Worm (Caenorhabditis elegans) whole organism, dauer: ENCODE data around the gene zmp-1.

Source experiments
- unc-62 ChIP-seq: sonication (generic microtip); optimal IDR thresholded peaks from 2 replicates; lab custom pipeline; 2017; ENCODE audit warnings: missing biosample characterization, missing genetic modification reagents, missing genetic modification characterization

The zmp-1 gene

DNA sequence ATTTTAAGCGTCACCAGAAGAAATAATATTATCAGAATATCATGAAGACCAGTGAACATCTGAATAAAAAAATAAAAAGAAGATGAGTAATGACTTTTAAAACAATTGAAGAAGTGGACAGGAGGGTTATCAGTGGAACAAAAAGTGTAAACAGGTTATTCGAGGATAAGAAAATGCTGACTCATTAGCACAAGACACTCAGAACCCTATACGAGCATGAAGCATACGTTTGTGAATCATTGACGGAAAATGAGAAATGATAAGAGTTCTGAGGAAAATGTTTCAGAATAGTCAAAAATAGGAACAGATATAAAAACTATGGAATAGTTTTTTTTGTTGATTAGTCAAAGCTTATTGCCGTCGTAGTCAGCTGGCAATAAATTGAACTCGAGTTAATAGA is at the start of gene zmp-1:
Gene zmp-1, minus strand, starts transcription at position 101 of the 400 bp plus-strand sequence.
- no peak for TF ChIP-seq unc-62 (GFP tag; lab: Kevin White, UChicago)

DNA sequence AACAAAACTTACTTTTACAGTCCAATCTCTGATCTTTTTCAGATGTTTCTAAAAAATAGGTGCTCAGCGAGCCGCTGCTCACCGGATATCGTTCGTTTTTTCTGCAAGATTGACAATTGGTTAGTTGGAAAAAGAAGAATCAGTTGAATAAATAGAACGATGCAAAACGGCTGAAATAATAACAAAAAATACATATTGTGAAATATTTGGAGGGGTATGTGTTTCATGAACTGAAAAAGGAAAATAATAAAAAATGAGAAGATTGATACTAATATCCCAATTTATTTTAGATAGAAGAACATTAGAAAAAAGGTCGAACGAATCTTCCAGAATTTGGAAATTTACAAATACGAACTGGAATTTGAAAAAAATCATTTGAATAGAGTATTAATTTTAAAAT is 49.3 kb upstream of the zmp-1 start, which contains the start of gene frm-2:
Gene frm-2, minus strand, starts transcription at position 101 of the 400 bp plus-strand sequence.
- TF ChIP-seq unc-62 (GFP tag; lab: Kevin White, UChicago): no peak

DNA sequence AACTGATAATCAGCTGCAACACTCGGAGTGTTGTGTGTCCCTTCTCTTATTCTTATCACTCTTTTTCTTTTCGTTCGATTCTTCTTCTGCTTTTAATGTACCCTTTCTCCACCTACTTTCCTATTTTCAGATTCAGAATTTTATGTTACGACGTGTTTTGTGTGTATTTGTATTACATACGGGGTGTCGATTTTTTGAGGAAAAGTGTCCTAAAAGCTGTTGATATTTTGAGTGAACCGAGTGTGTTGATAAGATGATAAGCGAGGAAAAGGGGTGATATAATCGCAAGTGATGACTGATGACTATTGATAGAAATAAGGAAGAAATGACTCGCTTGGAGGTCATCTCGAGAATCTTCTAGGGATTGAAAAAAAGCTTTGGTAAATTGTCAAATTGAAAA is 48.7 kb upstream of the zmp-1 start:
- TF ChIP-seq unc-62 (GFP tag; lab: Kevin White, UChicago): no peak

DNA sequence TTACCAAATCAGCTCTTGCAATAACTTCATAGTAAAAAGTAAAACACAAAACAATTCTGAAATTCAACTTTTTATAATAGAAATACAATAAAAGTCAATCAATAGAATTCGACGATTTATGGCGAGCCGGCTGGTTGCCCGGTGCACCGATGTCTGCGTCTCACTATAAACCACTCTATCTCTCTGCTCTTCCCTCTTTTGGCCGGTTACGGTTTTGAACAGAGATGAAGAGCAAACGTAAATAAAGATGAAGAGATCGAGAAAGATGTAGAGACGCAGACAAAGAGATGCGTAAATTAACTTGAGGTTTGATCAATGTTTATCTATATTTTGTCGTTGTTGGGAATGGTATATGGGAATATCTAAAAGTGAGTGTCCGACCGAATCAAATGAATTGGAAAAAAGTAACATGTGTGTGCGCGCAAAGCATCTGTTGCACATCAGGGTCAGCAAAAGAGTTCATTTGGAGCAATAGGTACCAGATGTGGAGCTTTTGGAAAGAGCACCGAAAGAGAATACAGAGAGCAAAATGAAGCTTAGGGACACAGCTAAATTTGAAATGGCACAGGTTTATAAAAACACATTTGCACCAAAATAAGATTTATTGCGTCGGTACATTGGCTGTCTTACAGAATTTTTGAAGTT is 47.6 kb upstream of the zmp-1 start:
- no peak for TF ChIP-seq unc-62 (GFP tag; lab: Kevin White, UChicago)

DNA sequence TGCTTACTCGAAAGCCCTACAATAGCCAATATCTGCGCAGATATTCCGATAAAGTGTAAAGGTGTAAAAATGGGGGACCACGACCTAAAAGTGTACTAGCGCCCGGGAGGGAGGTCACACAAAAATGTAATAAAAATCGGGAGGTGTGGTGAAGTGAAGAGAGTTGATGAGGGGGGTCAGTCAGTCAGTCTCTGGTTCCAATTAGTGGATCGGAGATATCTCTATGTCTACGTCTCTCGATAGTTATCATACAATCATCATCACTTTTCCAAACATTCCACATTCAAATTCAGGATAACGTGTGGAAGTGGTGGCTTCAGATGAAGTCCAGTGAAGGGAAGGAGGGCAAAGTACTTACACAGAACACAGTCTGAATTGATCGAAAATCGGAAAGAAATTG is 43.3 kb upstream of the zmp-1 start:
- TF ChIP-seq unc-62 (GFP tag; lab: Kevin White, UChicago): no peak

DNA sequence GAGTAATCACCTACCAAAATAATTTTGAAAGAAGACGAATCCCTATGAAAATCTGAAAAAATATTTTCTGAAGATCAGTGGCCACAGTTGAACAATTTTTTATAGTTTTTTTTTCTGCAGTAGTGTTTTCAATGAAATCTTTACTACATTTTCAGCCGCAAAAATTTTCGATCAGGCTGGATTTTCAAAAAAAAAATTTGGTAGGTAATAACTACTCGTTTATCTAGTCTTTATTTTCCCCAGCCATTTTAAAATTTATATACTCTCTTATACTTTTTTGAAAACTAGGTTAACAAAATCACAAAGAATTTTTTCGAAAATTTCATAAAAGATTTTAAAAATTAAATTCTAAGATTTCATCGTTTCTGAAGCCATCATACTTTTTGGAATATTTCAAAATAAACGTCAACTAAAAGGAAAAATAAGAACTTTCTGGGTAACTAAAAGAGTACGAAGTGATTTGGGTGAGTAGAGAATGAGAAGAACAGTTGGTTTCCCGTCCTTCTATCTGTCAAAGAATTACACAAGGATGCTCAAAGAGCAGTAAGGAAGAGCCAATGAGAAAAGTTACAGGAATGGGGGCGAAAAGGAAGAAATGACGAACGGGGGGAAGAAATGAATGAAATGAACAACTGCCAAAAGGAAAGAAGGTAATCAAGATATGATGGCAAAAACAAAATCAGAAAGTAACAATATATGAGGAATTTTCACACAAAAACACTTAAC is 42.4 kb upstream of the zmp-1 start, which contains the start of gene mlp-1:
Gene mlp-1, minus strand, starts transcription at position 51 of the 726 bp plus-strand sequence.
- no peak for TF ChIP-seq unc-62 (GFP tag; lab: Kevin White, UChicago)

DNA sequence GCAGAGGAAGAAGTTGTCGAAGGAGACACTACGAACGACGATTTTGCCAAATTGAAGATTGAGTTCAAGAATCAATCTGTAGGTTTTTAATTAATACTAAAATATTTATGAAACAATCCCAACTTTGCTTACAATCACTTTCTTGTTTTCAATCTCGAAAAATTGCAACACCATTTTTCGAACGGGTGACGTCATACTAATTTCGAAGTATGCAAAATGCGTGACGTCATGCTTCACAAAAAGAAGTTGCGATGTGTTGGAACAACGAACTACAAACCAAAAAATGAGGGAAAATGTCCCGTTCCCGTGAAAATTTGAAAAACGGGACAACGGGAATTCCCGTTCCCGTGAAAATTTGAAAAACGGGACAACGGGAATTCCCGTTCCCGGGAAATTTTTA is 34.9 kb upstream of the zmp-1 start:
- no peak for TF ChIP-seq unc-62 (GFP tag; lab: Kevin White, UChicago)

DNA sequence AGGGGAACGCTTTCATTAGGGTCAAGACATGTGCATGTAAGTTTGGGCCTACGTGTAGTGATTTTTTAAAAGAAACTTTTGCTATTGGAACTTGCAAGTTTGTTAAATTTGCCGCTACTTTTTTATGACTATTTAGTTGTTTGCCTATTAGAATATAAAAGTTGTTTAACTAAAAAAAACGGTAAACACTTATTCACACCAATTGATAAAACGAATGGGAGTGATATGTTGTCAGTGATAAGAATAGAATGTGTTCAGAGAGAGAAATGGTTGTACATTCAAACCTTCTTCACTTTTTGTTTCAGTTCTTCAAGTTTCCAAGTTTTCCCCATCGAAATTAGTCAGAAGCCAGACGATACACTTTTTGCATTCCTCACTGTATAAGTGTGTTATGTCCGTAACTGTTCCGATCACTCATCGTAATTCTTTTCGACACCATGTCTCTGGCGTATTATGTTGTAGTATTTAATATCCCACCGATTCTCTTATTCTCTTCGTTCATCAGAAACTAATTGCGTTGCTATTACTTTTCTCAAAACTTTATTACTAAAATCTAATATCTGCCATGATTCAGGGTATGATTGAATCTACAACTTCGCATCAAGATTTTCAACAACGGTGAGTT is 33.2 kb upstream of the zmp-1 start, which contains the start of gene dct-6:
Gene dct-6, plus strand, starts transcription at position 575 of the 625 bp plus-strand sequence.
- TF ChIP-seq unc-62 (GFP tag; lab: Kevin White, UChicago): no peak

DNA sequence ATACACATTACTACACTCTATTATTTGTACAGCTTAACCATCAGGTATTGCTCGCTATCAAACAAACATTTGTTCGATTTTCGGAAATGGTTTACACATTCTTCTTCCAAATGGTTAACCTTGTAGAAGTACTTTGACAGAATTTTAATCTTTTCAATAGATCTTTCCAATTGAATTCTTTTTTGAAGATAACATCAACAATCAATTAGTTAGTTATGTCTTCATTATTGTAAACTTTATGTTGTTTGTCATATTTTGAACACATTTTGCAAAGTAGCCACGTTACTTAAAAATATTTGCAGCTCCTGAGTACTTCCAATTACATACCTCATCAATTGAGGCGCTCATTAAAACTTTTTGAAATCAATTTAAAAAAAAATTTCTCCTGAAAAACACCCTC is 32.6 kb upstream of the zmp-1 start:
- TF ChIP-seq unc-62 (GFP tag; lab: Kevin White, UChicago): no peak

DNA sequence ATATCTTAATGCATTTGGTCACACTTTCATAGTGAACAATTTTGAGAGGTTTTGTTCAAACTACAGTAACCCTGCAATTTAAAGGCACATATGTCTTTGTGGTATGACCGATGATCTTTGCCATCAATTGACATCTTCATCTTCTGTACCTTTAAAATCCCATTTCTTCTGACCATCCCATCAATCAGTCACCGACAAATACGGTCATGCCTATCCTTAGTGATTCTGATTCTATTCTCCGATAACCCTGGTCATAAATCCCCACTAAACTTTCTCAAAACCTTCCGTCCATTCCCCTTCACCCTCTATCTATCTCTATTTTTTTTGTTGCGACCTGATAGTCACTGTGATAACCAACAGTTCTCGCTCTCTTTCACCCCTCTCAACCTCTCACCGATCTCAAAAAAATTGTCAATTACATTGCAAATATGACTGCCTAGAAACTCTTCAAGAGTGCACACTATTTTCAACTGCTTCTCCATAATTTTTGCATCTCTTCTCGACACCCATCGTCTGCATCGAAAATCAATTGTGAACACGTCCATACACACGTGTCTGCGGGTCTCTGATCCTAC is 31.4 kb upstream of the zmp-1 start:
- TF ChIP-seq unc-62 (GFP tag; lab: Kevin White, UChicago): no peak

DNA sequence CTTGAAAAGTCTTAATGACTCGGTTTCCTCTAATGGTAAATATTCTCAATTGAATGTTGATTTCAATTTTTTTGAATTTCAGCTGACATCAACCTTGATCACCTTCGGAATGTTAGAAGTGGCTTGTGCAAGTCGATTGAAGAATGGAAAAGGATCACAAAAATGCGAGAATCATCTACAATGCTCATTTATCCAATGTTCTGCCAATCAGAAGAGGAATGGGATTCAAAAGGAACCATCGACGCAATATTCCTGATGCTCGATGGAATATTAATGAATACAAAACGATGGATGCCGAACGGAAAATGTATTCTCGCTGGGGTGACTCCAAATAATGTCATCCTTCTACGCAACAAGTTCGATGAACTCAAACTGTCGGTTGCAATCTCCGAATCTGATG is 28.8 kb upstream of the zmp-1 start:
- no peak for TF ChIP-seq unc-62 (GFP tag; lab: Kevin White, UChicago)

DNA sequence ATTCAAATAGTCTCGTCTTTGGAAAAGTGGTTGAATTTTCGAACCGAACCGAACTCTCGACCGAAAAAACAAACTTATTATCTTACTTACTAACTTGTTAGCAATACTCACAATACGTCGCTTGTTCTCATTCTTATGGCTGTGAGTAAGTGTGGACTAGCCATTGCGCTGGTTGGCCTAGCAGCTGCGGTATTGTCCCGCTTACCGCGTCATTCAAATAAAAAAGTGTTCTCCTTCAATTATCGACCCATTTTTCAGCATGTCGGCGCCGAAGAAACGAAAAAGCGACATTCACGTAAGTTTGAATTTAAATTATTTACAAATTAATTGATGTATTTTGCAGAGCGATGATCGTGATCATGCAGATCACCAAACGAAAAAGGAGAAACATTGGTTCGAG is 26.3 kb upstream of the zmp-1 start:
- TF ChIP-seq unc-62 (GFP tag; lab: Kevin White, UChicago): no peak

DNA sequence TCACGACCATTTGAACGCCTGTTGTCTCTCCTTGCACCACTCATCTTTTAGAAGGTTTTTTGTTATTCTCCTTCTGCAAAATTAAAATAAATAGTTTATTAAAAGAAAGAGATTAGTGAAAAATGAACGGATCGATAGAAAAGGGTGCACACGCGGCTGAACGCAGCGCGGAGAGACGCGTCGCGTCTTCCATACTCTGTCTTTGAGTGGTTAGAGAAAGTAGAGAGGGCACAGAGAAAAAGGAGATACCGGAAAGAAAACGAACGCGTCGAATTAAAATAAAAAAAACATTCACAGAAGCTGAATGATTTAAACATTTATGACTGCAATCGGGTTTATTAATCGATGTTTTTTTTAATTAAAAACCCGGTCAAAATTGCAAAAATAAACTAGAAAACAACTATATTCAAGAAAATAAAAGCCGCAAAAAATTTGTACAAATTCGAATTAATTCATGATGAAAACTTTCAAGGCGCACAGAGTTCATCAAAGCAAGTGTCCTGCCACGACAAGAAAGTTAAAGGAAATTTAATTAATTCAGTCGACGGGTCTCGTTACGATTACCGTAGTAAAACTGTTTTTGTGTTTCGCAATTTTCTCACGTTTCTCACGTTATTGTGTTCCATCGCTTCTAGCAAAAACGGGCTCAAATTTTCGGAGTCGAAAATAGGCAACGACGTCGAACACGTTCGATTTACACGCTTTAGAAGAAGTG is 25.6 kb upstream of the zmp-1 start, which contains the start of the genes nono-1 and nop-1:
Gene nono-1, minus strand, starts transcription at position 75 of the 715 bp plus-strand sequence.
Gene nop-1, plus strand, starts transcription at position 551 of the 715 bp plus-strand sequence.
- TF ChIP-seq unc-62 (GFP tag; lab: Kevin White, UChicago): no peak

DNA sequence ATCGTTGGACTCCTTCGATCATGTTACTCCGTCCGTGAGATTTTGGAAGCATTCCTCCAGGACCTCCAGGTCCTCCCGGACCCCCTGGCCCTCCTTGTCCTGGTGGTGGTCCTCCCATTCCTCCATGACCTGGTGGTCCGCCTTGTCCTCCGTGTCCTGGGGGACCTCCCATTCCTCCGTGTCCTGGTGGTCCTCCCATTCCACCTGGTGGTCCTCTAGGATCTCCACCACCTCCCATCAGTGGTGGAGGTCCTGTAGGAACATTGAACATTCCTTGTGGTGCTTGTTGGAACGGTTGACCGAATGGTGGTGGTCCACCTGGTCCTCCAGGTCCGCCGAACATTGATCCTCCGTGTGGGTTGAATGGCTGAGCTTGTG is 21.1 kb upstream of the zmp-1 start:
- TF ChIP-seq unc-62 (GFP tag; lab: Kevin White, UChicago): no peak
